Worm (Caenorhabditis elegans): Measurements from ENCODE around the gene epg-4.

The epg-4 gene

DNA sequence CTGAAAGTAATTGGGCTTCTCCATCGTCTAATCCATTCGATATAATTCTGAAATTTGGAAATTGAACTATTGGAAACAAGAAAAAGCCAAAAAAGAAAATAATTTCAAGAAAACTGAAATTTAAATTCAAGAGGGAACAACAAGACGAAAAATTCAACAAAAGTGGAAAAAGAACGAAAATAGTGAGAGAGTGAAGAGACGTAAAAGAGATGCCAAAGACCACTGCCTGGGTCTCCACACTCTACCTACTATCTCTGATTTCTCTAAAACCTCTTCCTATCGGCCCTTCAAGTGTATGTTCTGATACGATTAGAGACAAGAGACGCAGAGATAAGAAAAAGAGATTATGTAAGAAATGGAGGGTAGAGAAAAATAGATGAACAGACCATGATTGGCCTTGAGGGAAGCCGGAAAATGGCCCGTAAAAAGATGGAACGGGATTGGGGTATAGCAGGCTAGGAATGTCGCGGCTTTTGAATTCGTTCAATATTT is 28.2 kb upstream of the epg-4 start, which contains the start of gene ogt-1 (continued):
- TF ChIP-seq nhr-25 (tag; optimal IDR thresholded peaks at IDR 0.05; ENCODE audit: borderline replicate concordance, insufficient read depth): peak; percentile 35
- peak; percentile 32 for TF ChIP-seq F10B5.3 (tag; optimal IDR thresholded peaks at IDR 0.05)
- no peak for TF ChIP-seq mxl-3 (GFP tag; optimal IDR thresholded peaks at IDR 0.05)
- no peak for TF ChIP-seq snpc-4 (tag; optimal IDR thresholded peaks at IDR 0.05)
- peak; percentile 28 for TF ChIP-seq lin-13 (GFP tag; optimal IDR thresholded peaks at IDR 0.05)
- no peak for TF ChIP-seq skn-1 (tag; optimal IDR thresholded peaks at IDR 0.05)
- no peak for TF ChIP-seq nhr-41 (GFP tag; IDR thresholded peaks at IDR 0.05)
- TF ChIP-seq mep-1 (tag; optimal IDR thresholded peaks at IDR 0.05): peak; percentile 88
- peak; percentile 57 for TF ChIP-seq arid-1 (GFP tag; conservative IDR thresholded peaks at IDR 0.05)
- no peak for TF ChIP-seq Y5F2A.4 (GFP tag; optimal IDR thresholded peaks at IDR 0.05)
- TF ChIP-seq lsy-2 (tag; optimal IDR thresholded peaks at IDR 0.05): peak; percentile 75 to 92
- peak; percentile 54; the same call in 1 of the 2 replicates for TF ChIP-seq ceh-20 (GFP tag; IDR thresholded peaks at IDR 0.05)
- no peak for TF ChIP-seq Y48G9A.11 (GFP tag; IDR thresholded peaks at IDR 0.05)
- peak; percentile 88 for TF ChIP-seq hlh-30 (tag; optimal IDR thresholded peaks at IDR 0.05; ENCODE audit: insufficient read depth)
- TF ChIP-seq tra-1 (GFP tag; IDR thresholded peaks at IDR 0.05): peak; percentile 62; the same call in 1 of the 2 replicates
- peak; percentile 87 to 88 for TF ChIP-seq mdl-1 (tag; optimal IDR thresholded peaks at IDR 0.05)
- peak; percentile 89 for TF ChIP-seq hlh-11 (tag; optimal IDR thresholded peaks at IDR 0.05)
- peak; percentile 34 for TF ChIP-seq nhr-102 (tag; optimal IDR thresholded peaks at IDR 0.05)
- TF ChIP-seq tag-97 (GFP tag; IDR thresholded peaks at IDR 0.05): no peak
- TF ChIP-seq lin-29 (GFP tag; IDR thresholded peaks at IDR 0.05): no peak
- no peak for TF ChIP-seq madf-5 (GFP tag; IDR thresholded peaks at IDR 0.05)
- peak; percentile 58 for TF ChIP-seq ces-1 (GFP tag; optimal IDR thresholded peaks at IDR 0.05)
- peak; percentile 80 for TF ChIP-seq duxl-1 (tag; optimal IDR thresholded peaks at IDR 0.05; ENCODE audit: poor library complexity)
- peak; percentile 81 for TF ChIP-seq mes-2 (tag; optimal IDR thresholded peaks at IDR 0.05; ENCODE audit: poor library complexity, severe bottlenecking)
- 0 out of 2 replicates have a peak, but pooled peaks have one; percentile 34 for TF ChIP-seq daf-19 (GFP tag; conservative IDR thresholded peaks at IDR 0.05)
- TF ChIP-seq unc-62 (GFP tag; optimal IDR thresholded peaks at IDR 0.05 in 1 of 2): peak in 1 of 2 experiments; percentile 99
- no peak for TF ChIP-seq unc-62 (tag; optimal IDR thresholded peaks at IDR 0.05)
- 0 out of 2 replicates have a peak, but pooled peaks have one; percentile 36 for TF ChIP-seq php-3 (GFP tag; IDR thresholded peaks at IDR 0.05)
- no peak for TF ChIP-seq attf-4 (tag; optimal IDR thresholded peaks at IDR 0.05)
- peak; percentile 64 for TF ChIP-seq lin-38 (GFP tag; IDR thresholded peaks at IDR 0.05)
- TF ChIP-seq pha-4 (GFP tag; IDR thresholded peaks at IDR 0.05): peak; percentile 65; the same call in 1 of the 2 replicates
- TF ChIP-seq pha-4 (tag; optimal IDR thresholded peaks at IDR 0.05): peak; percentile 91
- TF ChIP-seq spr-1 (tag; optimal IDR thresholded peaks at IDR 0.05): peak; percentile 33
- TF ChIP-seq nhr-10 (tag; optimal IDR thresholded peaks at IDR 0.05): peak; percentile 51
- peak; percentile 79 for TF ChIP-seq dmd-6 (GFP tag; IDR thresholded peaks at IDR 0.05)
- TF ChIP-seq spr-3 (GFP tag; optimal IDR thresholded peaks at IDR 0.05): peak; percentile 24
- peak; percentile 32 for TF ChIP-seq ceh-28 (tag; optimal IDR thresholded peaks at IDR 0.05)
- peak; percentile 43 for TF ChIP-seq cey-2 (tag; optimal IDR thresholded peaks at IDR 0.05; ENCODE audit: borderline replicate concordance, insufficient read depth)
- no peak for TF ChIP-seq nhr-111 (GFP tag; optimal IDR thresholded peaks at IDR 0.05)
- peak; percentile 75 for TF ChIP-seq nhr-48 (tag; optimal IDR thresholded peaks at IDR 0.05)
- peak in 1 of 2 experiments; percentile 65 for TF ChIP-seq hif-1 (tag; optimal IDR thresholded peaks at IDR 0.05)
- no peak for TF ChIP-seq nhr-42 (GFP tag; IDR thresholded peaks at IDR 0.05)
- TF ChIP-seq nhr-28 (tag; optimal IDR thresholded peaks at IDR 0.05): peak; percentile 65
- TF ChIP-seq mxl-2 (GFP tag; conservative IDR thresholded peaks at IDR 0.05): no peak
- TF ChIP-seq aha-1 (tag): peak; percentile 72
- TF ChIP-seq F37D6.2 (tag; optimal IDR thresholded peaks at IDR 0.05): peak; percentile 40
- no peak for TF ChIP-seq mdt-29 (GFP tag; IDR thresholded peaks at IDR 0.05)
- TF ChIP-seq lin-1 (GFP tag; IDR thresholded peaks at IDR 0.05): peak; percentile 31; the same call in 1 of the 2 replicates
- TF ChIP-seq jun-1 (tag; optimal IDR thresholded peaks at IDR 0.05): peak; percentile 65
